Worm (Caenorhabditis elegans) whole organism, L3 larva: Measurements from ENCODE around the gene F56F11.4.
A peak's percentile ranks its signal among the peaks of the same experiment; 100 is the strongest.

Source experiments
- R02D3.7 ChIP-seq: fragments of 150-350 bp; optimal IDR thresholded peaks from 2 replicates; lab custom pipeline; 2014; ENCODE audit warnings: missing biosample characterization, missing genetic modification characterization
- ZK546.5 ChIP-seq: sonication (generic microtip); optimal IDR thresholded peaks from 2 replicates; lab custom pipeline; 2017; ENCODE audit warnings: missing biosample characterization, missing genetic modification characterization
- ama-1 ChIP-seq: fragments of 150-350 bp; optimal IDR thresholded peaks from 2 replicates; lab custom pipeline; 2018
- ceh-16 ChIP-seq: sonication (generic microtip); optimal IDR thresholded peaks from 2 replicates; lab custom pipeline; 2017; ENCODE audit warnings: missing biosample characterization, missing genetic modification characterization
- ceh-28 ChIP-seq: fragments of 150-350 bp; optimal IDR thresholded peaks from 2 replicates; lab custom pipeline; 2014; ENCODE audit warnings: missing biosample characterization, missing genetic modification reagents, missing genetic modification characterization
- ceh-82 ChIP-seq: fragments of 150-350 bp; optimal IDR thresholded peaks from 2 replicates; lab custom pipeline; 2014; ENCODE audit warnings: missing biosample characterization, missing genetic modification characterization
- ceh-9 ChIP-seq: sonication (generic microtip); optimal IDR thresholded peaks from 2 replicates; lab custom pipeline; 2018; ENCODE audit warnings: missing biosample characterization, missing genetic modification characterization
- daf-12 ChIP-seq: fragments of 150-350 bp; optimal IDR thresholded peaks from 2 replicates; lab custom pipeline; 2014; ENCODE audit warnings: missing biosample characterization, missing genetic modification reagents, missing genetic modification characterization
- egl-27 ChIP-seq: sonication (generic microtip); optimal IDR thresholded peaks from 4 replicates; lab custom pipeline; 2017; ENCODE audit warnings: missing biosample characterization, missing genetic modification reagents, missing genetic modification characterization
- egl-5 ChIP-seq: fragments of 150-350 bp; optimal IDR thresholded peaks from 2 replicates; lab custom pipeline; 2017; ENCODE audit warnings: missing biosample characterization, missing genetic modification reagents, missing genetic modification characterization, inconsistent platforms
- elt-1 ChIP-seq: fragments of 150-350 bp; optimal IDR thresholded peaks from 2 replicates; lab custom pipeline; 2014; ENCODE audit warnings: missing biosample characterization, missing genetic modification characterization
- elt-2 ChIP-seq: sonication (generic microtip); optimal IDR thresholded peaks from 2 replicates; lab custom pipeline; 2016; ENCODE audit warnings: missing genetic modification reagents, mild to moderate bottlenecking, missing genetic modification characterization, missing compliant biosample characterization
- elt-3 ChIP-seq, 3 experiments: fragments of 150-350 bp in 1 of 3; sonication (generic microtip) in 2 of 3; optimal IDR thresholded peaks; 2 replicates in 2 of 3; 4 replicates in 1 of 3; lab custom pipeline; 2014 to 2017; ENCODE audit warnings: missing biosample characterization in 3 of 3, missing genetic modification characterization in 3 of 3
- eor-1 ChIP-seq, 2 experiments: fragments of 150-350 bp; optimal IDR thresholded peaks; 2 replicates each; lab custom pipeline; 2014 to 2018; ENCODE audit warnings: missing biosample characterization in 2 of 2, missing genetic modification characterization in 2 of 2
- fkh-10 ChIP-seq: sonication (generic microtip); optimal IDR thresholded peaks from 2 replicates; lab custom pipeline; 2017; ENCODE audit warnings: missing biosample characterization, missing genetic modification reagents, missing genetic modification characterization
- fkh-2 ChIP-seq: fragments of 150-350 bp; optimal IDR thresholded peaks from 2 replicates; lab custom pipeline; 2014; ENCODE audit warnings: missing biosample characterization, missing genetic modification reagents, missing genetic modification characterization
- fos-1 ChIP-seq: fragments of 150-350 bp; optimal IDR thresholded peaks from 2 replicates; lab custom pipeline; 2014; ENCODE audit warnings: missing biosample characterization, missing genetic modification characterization
- hmg-11 ChIP-seq: sonication (generic microtip); optimal IDR thresholded peaks from 2 replicates; lab custom pipeline; 2016; ENCODE audit warnings: missing genetic modification characterization, missing compliant biosample characterization
- jun-1 ChIP-seq: fragments of 150-350 bp; optimal IDR thresholded peaks from 2 replicates; lab custom pipeline; 2014; ENCODE audit warnings: missing biosample characterization, missing genetic modification reagents, missing genetic modification characterization
- lin-15B ChIP-seq: fragments of 150-350 bp; optimal IDR thresholded peaks from 2 replicates; lab custom pipeline; 2014; ENCODE audit warnings: missing biosample characterization, missing genetic modification characterization
- lin-39 ChIP-seq: fragments of 150-350 bp; optimal IDR thresholded peaks from 2 replicates; lab custom pipeline; 2018; ENCODE audit warnings: missing biosample characterization, missing genetic modification reagents, missing genetic modification characterization
- lsy-12 ChIP-seq: sonication (generic microtip); optimal IDR thresholded peaks from 2 replicates; lab custom pipeline; 2016; ENCODE audit warnings: mild to moderate bottlenecking, missing genetic modification characterization, missing compliant biosample characterization
- mdl-1 ChIP-seq: fragments of 150-350 bp; optimal IDR thresholded peaks from 2 replicates; lab custom pipeline; 2014; ENCODE audit warnings: missing biosample characterization, missing genetic modification characterization
- mml-1 ChIP-seq: fragments of 150-350 bp; sonication (generic microtip); optimal IDR thresholded peaks from 3 replicates; lab custom pipeline; 2014; ENCODE audit warnings: missing biosample characterization, missing genetic modification characterization
- nfya-1 ChIP-seq: sonication (generic microtip); optimal IDR thresholded peaks from 2 replicates; lab custom pipeline; 2017; ENCODE audit warnings: missing genetic modification characterization, mild to moderate bottlenecking, missing compliant biosample characterization, antibody characterized with exemption, moderate library complexity; ENCODE audit not compliant: insufficient read depth
- nhr-11 ChIP-seq: fragments of 150-350 bp; optimal IDR thresholded peaks from 2 replicates; lab custom pipeline; 2014; ENCODE audit warnings: missing biosample characterization, missing genetic modification characterization
- nhr-12 ChIP-seq: fragments of 150-350 bp; optimal IDR thresholded peaks from 2 replicates; lab custom pipeline; 2014; ENCODE audit warnings: missing biosample characterization, missing genetic modification characterization
- nhr-23 ChIP-seq: fragments of 150-350 bp; optimal IDR thresholded peaks from 2 replicates; lab custom pipeline; 2014; ENCODE audit warnings: missing biosample characterization, missing genetic modification reagents, missing genetic modification characterization
- nhr-237 ChIP-seq: fragments of 150-350 bp; optimal IDR thresholded peaks from 2 replicates; lab custom pipeline; 2014; ENCODE audit warnings: missing biosample characterization, missing genetic modification characterization
- nhr-25 ChIP-seq: sonication (generic microtip); optimal IDR thresholded peaks from 2 replicates; lab custom pipeline; 2017; ENCODE audit warnings: missing biosample characterization, missing genetic modification characterization
- nhr-28 ChIP-seq: fragments of 150-350 bp; optimal IDR thresholded peaks from 2 replicates; lab custom pipeline; 2014; ENCODE audit warnings: missing biosample characterization, missing genetic modification characterization
- nhr-43 ChIP-seq: sonication (generic microtip); optimal IDR thresholded peaks from 2 replicates; lab custom pipeline; 2016; ENCODE audit warnings: mild to moderate bottlenecking, missing genetic modification characterization, missing compliant biosample characterization; ENCODE audit not compliant: poor library complexity, severe bottlenecking
- nhr-67 ChIP-seq: fragments of 150-350 bp; optimal IDR thresholded peaks from 2 replicates; lab custom pipeline; 2014; ENCODE audit warnings: missing biosample characterization, missing genetic modification characterization
- nhr-76 ChIP-seq: fragments of 150-350 bp; sonication (generic microtip); optimal IDR thresholded peaks from 5 replicates; lab custom pipeline; 2014; ENCODE audit warnings: missing biosample characterization, missing genetic modification characterization
- nhr-77 ChIP-seq: fragments of 150-350 bp; optimal IDR thresholded peaks from 2 replicates; lab custom pipeline; 2014; ENCODE audit warnings: missing biosample characterization, missing genetic modification characterization
- pha-4 ChIP-seq: fragments of 150-350 bp; optimal IDR thresholded peaks from 2 replicates; lab custom pipeline; 2014; ENCODE audit warnings: missing biosample characterization, missing genetic modification reagents, missing genetic modification characterization
- pqm-1 ChIP-seq: fragments of 150-350 bp; optimal IDR thresholded peaks from 2 replicates; lab custom pipeline; 2017; ENCODE audit warnings: missing biosample characterization, missing genetic modification characterization, inconsistent platforms
- sea-2 ChIP-seq: fragments of 150-350 bp; sonication (generic microtip); optimal IDR thresholded peaks from 4 replicates; lab custom pipeline; 2014; ENCODE audit warnings: missing biosample characterization, missing genetic modification reagents, missing genetic modification characterization
- skn-1 ChIP-seq: fragments of 150-350 bp; optimal IDR thresholded peaks from 2 replicates; lab custom pipeline; 2014; ENCODE audit warnings: missing biosample characterization, missing genetic modification characterization
- tbx-2 ChIP-seq: sonication (generic microtip); optimal IDR thresholded peaks from 2 replicates; lab custom pipeline; 2016; ENCODE audit warnings: mild to moderate bottlenecking, missing genetic modification characterization, missing compliant biosample characterization
- unc-39 ChIP-seq: sonication (generic microtip); optimal IDR thresholded peaks from 4 replicates; lab custom pipeline; 2017; ENCODE audit warnings: missing biosample characterization, missing genetic modification characterization
- unc-62 ChIP-seq: fragments of 150-350 bp; sonication (generic microtip); optimal IDR thresholded peaks from 4 replicates; lab custom pipeline; 2014; ENCODE audit warnings: missing biosample characterization, missing genetic modification reagents, missing genetic modification characterization
- zag-1 ChIP-seq: fragments of 150-350 bp; optimal IDR thresholded peaks from 2 replicates; lab custom pipeline; 2014; ENCODE audit warnings: missing biosample characterization, missing genetic modification characterization
- ztf-11 ChIP-seq: fragments of 150-350 bp; optimal IDR thresholded peaks from 2 replicates; lab custom pipeline; 2014; ENCODE audit warnings: missing biosample characterization, missing genetic modification characterization
- ztf-4 ChIP-seq: fragments of 150-350 bp; optimal IDR thresholded peaks from 2 replicates; lab custom pipeline; 2014; ENCODE audit warnings: missing biosample characterization, missing genetic modification characterization

F56F11.4 gene

ce11 chrIII:2873116-2873644 lies 17.2 kb downstream of the F56F11.4 start:
- TF ChIP-seq nhr-23 (tag; lab: Kevin White, UChicago) (peak; percentile 22), nhr-12 (no peak)

ce11 chrIII:2874144-2874868 lies 18.3 kb downstream of the F56F11.4 start, which contains the start of gene klf-1:
klf-1 (plus strand) TSS chrIII:2874818.
- no peak for TF ChIP-seq ZK546.5 (tag; lab: Kevin White, UChicago)
- peak; percentile 42 for TF ChIP-seq nhr-25 (tag; lab: Kevin White, UChicago)
- no peak for TF ChIP-seq daf-12 (tag; lab: Kevin White, UChicago)
- TF ChIP-seq nhr-23 (tag; lab: Kevin White, UChicago) = peak; percentile 74
- no peak for TF ChIP-seq ama-1 (lab: Kevin White, UChicago)
- TF ChIP-seq nfya-1 (tag; lab: Kevin White, UChicago) = peak; percentile 29
- TF ChIP-seq unc-39 (tag; lab: Kevin White, UChicago) = no peak
- TF ChIP-seq pha-4 (tag; lab: Kevin White, UChicago) = peak; percentile 16
- no peak for TF ChIP-seq ceh-9 (tag; lab: Kevin White, UChicago)
- TF ChIP-seq pqm-1 = peak; percentile 41
- TF ChIP-seq sea-2 (GFP tag; lab: Kevin White, UChicago) = no peak
- peak; percentile 15 for TF ChIP-seq ceh-28 (tag; lab: Kevin White, UChicago)
- peak; percentile 70 for TF ChIP-seq nhr-43 (tag; lab: Kevin White, UChicago)
- TF ChIP-seq elt-2 (tag; lab: Kevin White, UChicago) = peak; percentile 82

- TF ChIP-seq unc-39 (tag; lab: Kevin White, UChicago) (no peak), elt-3 (tag; optimal IDR thresholded peaks at IDR 0.05; lab: Kevin White, UChicago) (peak; percentile 1 to 92 (median 38)), fkh-10 (no peak), elt-2 (tag; lab: Kevin White, UChicago) (peak; percentile 91), nhr-237 (tag; lab: Kevin White, UChicago) (no peak), ceh-28 (tag; lab: Kevin White, UChicago) (peak; percentile 84), daf-12 (tag; lab: Kevin White, UChicago) (no peak), egl-27 (tag; lab: Kevin White, UChicago) (peak; percentile 43), nhr-76 (no peak), nhr-77 (tag; lab: Kevin White, UChicago) (no peak), nhr-25 (tag; lab: Kevin White, UChicago) (peak; percentile 87), jun-1 (tag; lab: Kevin White, UChicago) (peak; percentile 22), zag-1 (tag; lab: Kevin White, UChicago) (no peak), nhr-28 (tag; lab: Kevin White, UChicago) (no peak), ztf-4 (tag; lab: Kevin White, UChicago) (no peak), ztf-11 (tag; lab: Kevin White, UChicago) (no peak), nhr-12 (no peak), mml-1 (tag; lab: Kevin White, UChicago) (no peak), sea-2 (GFP tag; lab: Kevin White, UChicago) (no peak), ceh-9 (tag; lab: Kevin White, UChicago) (no peak), nhr-23 (tag; lab: Kevin White, UChicago) (peak; percentile 91), unc-62 (GFP tag; lab: Kevin White, UChicago) (peak; percentile 52), tbx-2 (peak; percentile 39), eor-1 (tag; optimal IDR thresholded peaks at IDR 0.05; lab: Kevin White, UChicago) (no peak), lin-39 (tag; lab: Kevin White, UChicago) (no peak), nfya-1 (tag; lab: Kevin White, UChicago) (peak; percentile 72), lin-15B (tag; lab: Kevin White, UChicago) (peak; percentile 15), mdl-1 (tag; lab: Kevin White, UChicago) (peak; percentile 50), ceh-16 (no peak), nhr-11 (tag; lab: Kevin White, UChicago) (no peak), elt-1 (tag; lab: Kevin White, UChicago) (peak; percentile 44), ceh-82 (tag; lab: Kevin White, UChicago) (no peak), R02D3.7 (tag; lab: Kevin White, UChicago) (peak; percentile 18), nhr-67 (tag; lab: Kevin White, UChicago) (no peak), hmg-11 (tag; lab: Kevin White, UChicago) (peak; percentile 55), fos-1 (tag; lab: Kevin White, UChicago) (no peak), lsy-12 (tag; lab: Kevin White, UChicago) (peak; percentile 67), skn-1 (tag; lab: Kevin White, UChicago) (no peak), nhr-43 (tag; lab: Kevin White, UChicago) (peak; percentile 81), ZK546.5 (tag; lab: Kevin White, UChicago) (no peak), pqm-1 (peak; percentile 59), ama-1 (lab: Kevin White, UChicago) (no peak), pha-4 (tag; lab: Kevin White, UChicago) (peak; percentile 60), egl-5 (tag; lab: Kevin White, UChicago) (no peak), fkh-2 (tag; lab: Kevin White, UChicago) (no peak)
These were observed 19.9 kb downstream of the F56F11.4 start for ce11 chrIII:2875946-2876345.
